Worm (Caenorhabditis elegans) whole organism, L2 larva: ENCODE data around the gene jun-1.

Source experiments
- Y55F3AM.14 ChIP-seq: fragments of 200-800 bp; sonication (Bioruptor generic); optimal IDR thresholded peaks from 2 replicates; lab custom pipeline; 2018; ENCODE audit warnings: mild to moderate bottlenecking, missing genetic modification characterization, missing compliant biosample characterization
- alr-1 ChIP-seq: fragments of 150-350 bp; optimal IDR thresholded peaks from 2 replicates; lab custom pipeline; 2014; ENCODE audit warnings: missing biosample characterization, missing genetic modification characterization
- aly-2 ChIP-seq: fragments of 150-350 bp; optimal IDR thresholded peaks from 2 replicates; lab custom pipeline; 2014; ENCODE audit warnings: missing biosample characterization, missing genetic modification characterization
- ceh-16 ChIP-seq: fragments of 150-350 bp; optimal IDR thresholded peaks from 2 replicates; lab custom pipeline; 2014; ENCODE audit warnings: missing biosample characterization, missing genetic modification characterization
- crh-2 ChIP-seq: sonication (generic microtip); optimal IDR thresholded peaks from 2 replicates; lab custom pipeline; 2017; ENCODE audit warnings: missing biosample characterization, missing genetic modification characterization
- dmd-4 ChIP-seq: sonication (generic microtip); optimal IDR thresholded peaks from 2 replicates; lab custom pipeline; 2017; ENCODE audit warnings: missing biosample characterization, missing genetic modification characterization
- egl-27 ChIP-seq: sonication (generic microtip); optimal IDR thresholded peaks from 3 replicates; lab custom pipeline; 2017; ENCODE audit warnings: missing biosample characterization, missing genetic modification reagents, missing genetic modification characterization
- lin-39 ChIP-seq: fragments of 150-350 bp; optimal IDR thresholded peaks from 2 replicates; lab custom pipeline; 2014; ENCODE audit warnings: missing biosample characterization, missing genetic modification reagents, missing genetic modification characterization
- mab-5 ChIP-seq: fragments of 150-350 bp; optimal IDR thresholded peaks from 2 replicates; lab custom pipeline; 2014; ENCODE audit warnings: missing biosample characterization, missing genetic modification characterization
- skn-1 ChIP-seq: sonication (generic microtip); optimal IDR thresholded peaks from 2 replicates; lab custom pipeline; 2017; ENCODE audit warnings: missing biosample characterization, missing genetic modification characterization
- zag-1 ChIP-seq: fragments of 150-350 bp; optimal IDR thresholded peaks from 2 replicates; lab custom pipeline; 2014; ENCODE audit warnings: missing biosample characterization, missing genetic modification characterization
- ztf-11 ChIP-seq: sonication (generic microtip); optimal IDR thresholded peaks from 2 replicates; lab custom pipeline; 2017; ENCODE audit warnings: missing biosample characterization, missing genetic modification characterization

DNA sequence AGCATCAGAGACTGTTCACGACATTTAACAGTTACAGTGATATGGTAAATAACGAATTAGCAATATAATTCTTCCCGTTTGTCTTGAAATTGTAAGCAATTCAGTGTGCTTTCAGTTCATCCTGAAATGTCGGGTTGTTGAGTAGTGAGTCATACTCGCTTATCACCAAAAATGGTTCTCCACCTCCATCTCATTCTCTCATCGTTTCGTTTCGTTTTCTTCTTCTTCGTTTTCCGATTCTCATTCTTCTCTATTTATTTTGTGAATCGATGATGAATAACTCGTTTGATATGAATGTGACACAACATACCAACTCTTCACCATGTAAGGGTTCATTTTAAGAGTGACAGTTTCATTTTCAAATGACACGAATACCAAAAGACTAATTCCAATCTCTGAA is 3.4 kb downstream of the jun-1 start:
- TF ChIP-seq aly-2 (tag; lab: Kevin White, UChicago) (no peak), skn-1 (no peak), mab-5 (tag; lab: Kevin White, UChicago) (no peak), ztf-11 (tag; lab: Kevin White, UChicago) (no peak), lin-39 (tag; lab: Kevin White, UChicago) (no peak), ceh-16 (no peak), dmd-4 (tag; lab: Kevin White, UChicago) (no peak), Y55F3AM.14 (no peak), egl-27 (no peak), alr-1 (no peak), crh-2 (tag; lab: Kevin White, UChicago) (no peak), zag-1 (no peak)
